Worm (Caenorhabditis elegans) whole organism, midembryonic: Measurements from ENCODE around the gene prmt-4.

Experiments used
- T22C8.4 ChIP-seq: fragments of 200-800 bp; sonication (Bioruptor generic); IDR thresholded peaks from 2 replicates; pipeline ENCODE4 v1.3.6; 2022; ENCODE audit warnings: missing genetic modification characterization, missing compliant biosample characterization
- cog-1 ChIP-seq: sonication (generic microtip); optimal IDR thresholded peaks from 2 replicates; lab custom pipeline; 2016; ENCODE audit warnings: missing genetic modification characterization, missing compliant biosample characterization
- flt-1 ChIP-seq: fragments of 200-800 bp; sonication (Bioruptor generic); IDR thresholded peaks from 2 replicates; pipeline ENCODE4 v1.3.6; 2022; ENCODE audit warnings: missing genetic modification characterization, missing compliant biosample characterization
- klf-2 ChIP-seq: fragments of 200-800 bp; sonication (Bioruptor generic); conservative IDR thresholded peaks from 2 replicates; pipeline ENCODE4 v1.3.6; 2022; ENCODE audit warnings: missing genetic modification reagents, missing genetic modification characterization, missing compliant biosample characterization
- med-1 ChIP-seq: sonication (generic microtip); optimal IDR thresholded peaks from 2 replicates; lab custom pipeline; 2017; ENCODE audit warnings: missing genetic modification characterization, mild to moderate bottlenecking, missing compliant biosample characterization, antibody characterized with exemption, missing genetic modification reagents; ENCODE audit not compliant: insufficient read depth
- ref-1 ChIP-seq: fragments of 200-800 bp; sonication (Bioruptor generic); conservative IDR thresholded peaks from 2 replicates; pipeline ENCODE4 v1.3.6; 2022; ENCODE audit warnings: missing genetic modification reagents, missing genetic modification characterization, missing compliant biosample characterization
- tab-1 ChIP-seq: fragments of 200-800 bp; sonication (Bioruptor generic); IDR thresholded peaks from 2 replicates; pipeline ENCODE4 v1.3.6; 2022; ENCODE audit warnings: missing genetic modification characterization, missing compliant biosample characterization
- ztf-23 ChIP-seq: fragments of 200-800 bp; sonication (Bioruptor generic); IDR thresholded peaks from 2 replicates; pipeline ENCODE4 v1.3.6; 2022; ENCODE audit warnings: missing genetic modification reagents, missing genetic modification characterization, missing compliant biosample characterization
- ztf-29 ChIP-seq: fragments of 200-800 bp; sonication (Bioruptor generic); IDR thresholded peaks from 2 replicates; pipeline ENCODE4 v1.3.6; 2022; ENCODE audit warnings: missing genetic modification reagents, missing genetic modification characterization, missing compliant biosample characterization

prmt-4 gene

DNA sequence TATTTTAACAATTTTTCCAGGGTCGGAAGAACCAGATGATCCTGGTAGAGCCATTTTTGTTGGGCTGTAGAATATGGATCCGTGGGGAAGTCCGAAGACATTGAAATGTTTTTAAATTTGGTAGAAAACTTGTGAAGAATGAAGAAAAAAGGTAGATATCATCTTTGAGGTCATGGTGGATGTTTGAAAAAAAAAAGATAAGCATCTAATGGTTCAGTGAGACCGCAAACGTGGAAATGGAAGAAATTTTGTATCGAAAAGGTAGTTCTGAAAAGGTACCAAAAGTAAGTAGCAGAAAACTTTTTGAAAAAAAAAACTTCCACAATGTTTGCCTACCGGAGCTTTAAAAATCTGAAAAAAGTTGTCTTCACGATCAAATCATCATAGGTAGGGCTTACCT, at the start of gene prmt-4:
Gene prmt-4 (minus strand): TSS at position 101 of the 400 bp plus-strand sequence.
- no peak for TF ChIP-seq flt-1
- TF ChIP-seq ztf-29 (GFP tag; lab: Robert Waterston, UW): no peak
- no peak for TF ChIP-seq cog-1 (tag; lab: Kevin White, UChicago)
- TF ChIP-seq med-1 (GFP tag; lab: Kevin White, UChicago): no peak
- TF ChIP-seq klf-2 (GFP tag; lab: Robert Waterston, UW): no peak
- no peak for TF ChIP-seq ref-1 (GFP tag; lab: Robert Waterston, UW)
- TF ChIP-seq T22C8.4 (GFP tag; lab: Robert Waterston, UW): no peak

- TF ChIP-seq ztf-23 (GFP tag; lab: Robert Waterston, UW) (no peak), ref-1 (GFP tag; lab: Robert Waterston, UW) (no peak), T22C8.4 (GFP tag; lab: Robert Waterston, UW) (no peak), klf-2 (GFP tag; lab: Robert Waterston, UW) (no peak), med-1 (GFP tag; lab: Kevin White, UChicago) (no peak), cog-1 (tag; lab: Kevin White, UChicago) (no peak), flt-1 (no peak), tab-1 (GFP tag; lab: Robert Waterston, UW) (no peak), ztf-29 (GFP tag; lab: Robert Waterston, UW) (no peak)
Measured at ce11 chrIV:649365-649764, 45.9 kb upstream of the prmt-4 start, which contains the start of gene K11H12.9. K11H12.9 (plus strand) TSS chrIV:649665.

DNA sequence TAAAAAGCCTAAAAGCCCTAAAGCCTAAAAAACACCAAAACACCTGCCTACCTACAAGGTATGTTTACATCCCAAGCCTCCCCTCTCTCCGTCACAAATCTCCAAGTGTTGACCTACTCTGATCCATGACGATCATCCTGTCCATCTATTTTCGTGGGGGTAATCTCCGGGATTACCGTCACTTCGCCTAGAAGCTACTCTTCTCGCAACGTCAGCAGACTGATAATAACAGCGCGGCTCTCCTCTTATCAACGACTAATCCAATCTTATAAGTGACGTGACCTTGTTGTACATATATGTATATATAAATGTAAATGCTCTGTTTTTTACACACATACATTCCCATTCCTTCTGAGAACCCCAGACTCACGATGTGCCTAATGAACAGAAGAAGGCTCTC, 44.9 kb upstream of the prmt-4 start:
- TF ChIP-seq cog-1 (tag; lab: Kevin White, UChicago) (no peak), T22C8.4 (GFP tag; lab: Robert Waterston, UW) (no peak), flt-1 (no peak), tab-1 (GFP tag; lab: Robert Waterston, UW) (no peak), klf-2 (GFP tag; lab: Robert Waterston, UW) (no peak), ref-1 (GFP tag; lab: Robert Waterston, UW) (no peak), ztf-29 (GFP tag; lab: Robert Waterston, UW) (no peak), med-1 (GFP tag; lab: Kevin White, UChicago) (no peak), ztf-23 (GFP tag; lab: Robert Waterston, UW) (no peak)

ce11 chrIV:643481-643880, 40.0 kb upstream of the prmt-4 start:
- no peak for TF ChIP-seq ztf-29 (GFP tag; lab: Robert Waterston, UW)

- no peak for TF ChIP-seq T22C8.4 (GFP tag; lab: Robert Waterston, UW)
- TF ChIP-seq flt-1: no peak
- no peak for TF ChIP-seq ztf-23 (GFP tag; lab: Robert Waterston, UW)
- TF ChIP-seq klf-2 (GFP tag; lab: Robert Waterston, UW): no peak
- no peak for TF ChIP-seq med-1 (GFP tag; lab: Kevin White, UChicago)
- TF ChIP-seq ref-1 (GFP tag; lab: Robert Waterston, UW): no peak
- TF ChIP-seq ztf-29 (GFP tag; lab: Robert Waterston, UW): no peak
Measured at ce11 chrIV:639167-639566, 35.7 kb upstream of the prmt-4 start.

- TF ChIP-seq T22C8.4 (GFP tag; lab: Robert Waterston, UW): no peak
- no peak for TF ChIP-seq ztf-29 (GFP tag; lab: Robert Waterston, UW)
- no peak for TF ChIP-seq med-1 (GFP tag; lab: Kevin White, UChicago)
- no peak for TF ChIP-seq tab-1 (GFP tag; lab: Robert Waterston, UW)
- TF ChIP-seq cog-1 (tag; lab: Kevin White, UChicago): no peak
Measured at ce11 chrIV:633565-633964, 30.1 kb upstream of the prmt-4 start.

DNA sequence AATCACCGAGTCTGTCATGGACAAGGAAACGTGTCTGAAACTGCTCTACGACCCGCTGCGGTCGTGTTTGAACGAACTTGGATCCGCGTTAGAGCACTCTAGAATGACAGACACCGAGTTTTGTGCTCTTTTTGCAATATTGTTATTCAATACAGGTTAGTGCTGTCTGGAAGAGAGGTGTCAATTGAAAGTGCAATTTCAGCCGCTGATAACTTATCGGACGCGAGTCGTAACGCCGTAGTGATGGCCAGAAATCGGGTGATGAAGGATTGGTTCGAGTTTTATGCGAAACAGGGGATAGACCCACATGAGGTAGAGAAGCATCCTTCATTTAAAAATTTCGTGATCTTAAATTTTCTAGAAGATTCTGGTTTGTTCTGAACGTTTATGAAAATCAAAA, 28.4 kb upstream of the prmt-4 start:
- TF ChIP-seq flt-1 (no peak), med-1 (GFP tag; lab: Kevin White, UChicago) (no peak), ztf-29 (GFP tag; lab: Robert Waterston, UW) (no peak), klf-2 (GFP tag; lab: Robert Waterston, UW) (no peak), cog-1 (tag; lab: Kevin White, UChicago) (no peak), ztf-23 (GFP tag; lab: Robert Waterston, UW) (no peak), tab-1 (GFP tag; lab: Robert Waterston, UW) (no peak), ref-1 (GFP tag; lab: Robert Waterston, UW) (no peak), T22C8.4 (GFP tag; lab: Robert Waterston, UW) (no peak)

DNA sequence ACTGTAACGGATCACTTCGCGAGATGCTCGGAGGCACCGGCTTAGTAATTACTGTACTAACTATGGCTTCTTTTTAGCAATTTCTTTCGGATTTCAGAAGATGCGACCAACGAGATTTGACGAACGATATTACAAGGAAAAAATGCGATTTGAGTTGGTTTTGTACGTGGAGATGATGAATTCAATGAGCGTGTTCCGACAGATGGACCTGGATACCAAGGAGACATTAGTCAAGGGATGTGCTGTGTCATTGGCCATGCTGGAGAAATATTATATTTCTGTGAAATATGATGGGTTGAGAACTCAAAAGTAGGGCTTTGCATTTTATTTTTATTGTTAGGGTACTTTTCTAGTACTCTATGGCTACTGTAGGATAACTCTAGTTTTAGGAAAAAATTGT, 27.2 kb upstream of the prmt-4 start:
- TF ChIP-seq tab-1 (GFP tag; lab: Robert Waterston, UW): no peak
- TF ChIP-seq ztf-23 (GFP tag; lab: Robert Waterston, UW): no peak
- no peak for TF ChIP-seq klf-2 (GFP tag; lab: Robert Waterston, UW)
- no peak for TF ChIP-seq cog-1 (tag; lab: Kevin White, UChicago)
- no peak for TF ChIP-seq flt-1
- no peak for TF ChIP-seq ref-1 (GFP tag; lab: Robert Waterston, UW)
- TF ChIP-seq med-1 (GFP tag; lab: Kevin White, UChicago): no peak
- no peak for TF ChIP-seq T22C8.4 (GFP tag; lab: Robert Waterston, UW)
- TF ChIP-seq ztf-29 (GFP tag; lab: Robert Waterston, UW): no peak

DNA sequence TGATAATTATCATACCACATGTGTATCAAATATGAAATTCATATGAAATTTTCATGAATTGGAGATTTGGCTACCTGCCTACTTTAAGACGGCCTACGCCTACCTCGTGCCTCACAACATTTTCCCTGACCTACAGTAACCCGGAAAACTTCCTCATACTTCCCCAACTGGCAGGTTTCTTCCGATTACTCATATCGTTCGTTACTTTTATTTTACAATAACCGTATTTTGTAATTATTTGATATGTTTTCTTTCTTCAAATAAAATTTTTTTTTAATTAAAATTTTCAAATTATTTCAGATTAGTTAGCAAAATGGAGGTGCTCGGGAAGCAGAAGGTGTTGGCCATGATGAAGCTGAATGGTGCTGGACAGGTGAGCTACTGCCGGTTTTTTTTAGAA, 23.8 kb upstream of the prmt-4 start, which contains the start of gene nhr-76:
Gene nhr-76 (plus strand): TSS at position 301 of the 400 bp plus-strand sequence.
- TF ChIP-seq med-1 (GFP tag; lab: Kevin White, UChicago) (no peak), ztf-29 (GFP tag; lab: Robert Waterston, UW) (no peak), flt-1 (no peak), tab-1 (GFP tag; lab: Robert Waterston, UW) (no peak), ztf-23 (GFP tag; lab: Robert Waterston, UW) (no peak)
